Worm (Caenorhabditis elegans) whole organism, midembryonic: Measurements from ENCODE around the gene ttr-20.

ENCODE experiments used
- flt-1 ChIP-seq: fragments of 200-800 bp; sonication (Bioruptor generic); IDR thresholded peaks from 2 replicates; pipeline ENCODE4 v1.3.6; 2022; ENCODE audit warnings: missing genetic modification characterization, missing compliant biosample characterization
- klf-2 ChIP-seq: fragments of 200-800 bp; sonication (Bioruptor generic); conservative IDR thresholded peaks from 2 replicates; pipeline ENCODE4 v1.3.6; 2022; ENCODE audit warnings: missing genetic modification reagents, missing genetic modification characterization, missing compliant biosample characterization

DNA sequence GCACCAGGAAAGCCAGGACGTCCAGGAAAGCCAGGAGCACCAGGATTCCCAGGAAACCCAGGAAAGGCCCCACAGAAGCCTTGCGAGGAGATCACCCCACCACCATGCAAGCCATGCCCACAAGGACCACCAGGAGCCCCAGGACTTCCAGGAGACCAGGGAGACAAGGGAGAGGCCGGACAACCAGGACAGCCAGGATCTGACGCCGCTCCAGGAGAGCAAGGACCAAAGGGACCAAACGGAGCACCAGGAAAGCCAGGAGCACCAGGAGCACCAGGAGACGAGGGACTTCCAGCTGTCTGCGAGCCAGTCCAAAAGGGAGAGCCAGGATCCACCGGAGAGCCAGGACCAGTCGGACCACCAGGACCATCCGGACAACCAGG, 10.6 kb upstream of the ttr-20 start:
- TF ChIP-seq flt-1 (GFP tag; lab: Robert Waterston, UW) = no peak
- TF ChIP-seq klf-2 = no peak
